Worm (Caenorhabditis elegans) whole organism, early embryonic: ENCODE measurements around the gene F47E1.2.

Experiments
- B0310.2 ChIP-seq: sonication (generic microtip); optimal IDR thresholded peaks from 2 replicates; lab custom pipeline; 2016; ENCODE audit warnings: mild to moderate bottlenecking, missing genetic modification characterization, missing compliant biosample characterization
- F13C5.2 ChIP-seq: sonication (generic microtip); optimal IDR thresholded peaks from 2 replicates; lab custom pipeline; 2017; ENCODE audit warnings: mild to moderate bottlenecking, missing genetic modification characterization, inconsistent platforms, missing compliant biosample characterization
- aly-1 ChIP-seq: sonication (generic microtip); optimal IDR thresholded peaks from 2 replicates; lab custom pipeline; 2016; ENCODE audit warnings: missing genetic modification characterization, missing compliant biosample characterization
- ama-1 ChIP-seq: fragments of 150-350 bp; optimal IDR thresholded peaks from 2 replicates; lab custom pipeline; 2014
- ceh-13 ChIP-seq: fragments of 200-800 bp; sonication (Bioruptor generic); optimal IDR thresholded peaks from 2 replicates; lab custom pipeline; 2018; ENCODE audit warnings: mild to moderate bottlenecking, missing genetic modification characterization, missing compliant biosample characterization
- ceh-36 ChIP-seq: sonication (generic microtip); optimal IDR thresholded peaks from 2 replicates; lab custom pipeline; 2016; ENCODE audit warnings: missing genetic modification characterization, inconsistent platforms, missing compliant biosample characterization
- flt-1 ChIP-seq: fragments of 200-800 bp; sonication (Bioruptor generic); IDR thresholded peaks from 2 replicates; pipeline ENCODE4 v1.3.6; 2022; ENCODE audit warnings: missing genetic modification characterization, missing compliant biosample characterization
- hmbx-1 ChIP-seq: sonication (generic microtip); optimal IDR thresholded peaks from 2 replicates; lab custom pipeline; 2016; ENCODE audit warnings: mild to moderate bottlenecking, missing genetic modification characterization, missing compliant biosample characterization
- hmg-4 ChIP-seq: fragments of 200-800 bp; sonication (Bioruptor generic); optimal IDR thresholded peaks from 2 replicates; lab custom pipeline; 2018; ENCODE audit warnings: mild to moderate bottlenecking, missing genetic modification characterization, missing compliant biosample characterization
- hnd-1 ChIP-seq: sonication (generic microtip); optimal IDR thresholded peaks from 2 replicates; lab custom pipeline; 2016; ENCODE audit warnings: missing genetic modification characterization, missing compliant biosample characterization
- pes-1 ChIP-seq: fragments of 200-800 bp; sonication (Bioruptor generic); IDR thresholded peaks from 2 replicates; pipeline ENCODE4 v1.3.6; 2022; ENCODE audit warnings: missing genetic modification reagents, missing genetic modification characterization, missing compliant biosample characterization
- sea-1 ChIP-seq: fragments of 200-800 bp; sonication (Bioruptor generic); conservative IDR thresholded peaks from 2 replicates; pipeline ENCODE4 v1.3.6; 2022; ENCODE audit warnings: missing genetic modification characterization, missing compliant biosample characterization
- tbx-11 ChIP-seq: fragments of 200-800 bp; sonication (Bioruptor generic); IDR thresholded peaks from 2 replicates; pipeline ENCODE4 v1.3.6; 2022; ENCODE audit warnings: missing genetic modification characterization, missing compliant biosample characterization
- tbx-37 ChIP-seq: fragments of 200-800 bp; sonication (Bioruptor generic); conservative IDR thresholded peaks from 2 replicates; pipeline ENCODE4 v1.3.6; 2022; ENCODE audit warnings: missing genetic modification reagents, missing genetic modification characterization, missing compliant biosample characterization

DNA sequence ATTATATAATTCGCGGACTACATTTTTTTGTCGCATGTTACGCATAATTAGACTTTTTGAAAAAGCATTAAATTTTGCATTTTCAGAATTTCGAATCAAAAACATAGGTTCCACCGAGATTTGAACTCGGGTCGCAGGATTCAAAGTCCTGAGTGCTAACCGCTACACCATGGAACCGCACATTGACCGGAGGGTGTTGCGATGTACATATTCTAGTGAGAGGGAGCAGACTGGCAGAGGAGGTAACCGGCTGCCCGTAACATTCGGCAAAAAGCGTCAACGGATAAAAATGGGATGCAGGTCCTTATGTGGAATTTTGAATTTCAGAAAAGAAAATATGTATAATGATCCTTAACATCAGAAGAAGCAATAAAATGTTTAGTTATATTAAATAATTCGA, 20.7 kb downstream of the F47E1.2 start:
- peak; percentile 60 for TF ChIP-seq hmg-4 (GFP tag; lab: Kevin White, UChicago)
- peak; percentile 78 for TF ChIP-seq sea-1
- peak; percentile 78 for TF ChIP-seq tbx-37 (GFP tag; lab: Robert Waterston, UW)
- peak; percentile 3 for TF ChIP-seq hnd-1
- no peak for TF ChIP-seq hmbx-1 (tag; lab: Kevin White, UChicago)
- TF ChIP-seq F13C5.2 (tag; lab: Kevin White, UChicago): peak; percentile 65
- peak; percentile 87 for TF ChIP-seq pes-1 (GFP tag; lab: Robert Waterston, UW)
- no peak for TF ChIP-seq ama-1
- TF ChIP-seq B0310.2 (tag; lab: Kevin White, UChicago): no peak
- TF ChIP-seq aly-1: no peak
- TF ChIP-seq tbx-11 (GFP tag; lab: Robert Waterston, UW): peak; percentile 79
- TF ChIP-seq ceh-13: no peak
- TF ChIP-seq flt-1 (GFP tag; lab: Robert Waterston, UW): peak; percentile 90
- TF ChIP-seq ceh-36: peak; percentile 35
